Fruit fly (Drosophila melanogaster) whole organism, prepupa: ENCODE data around the gene CG45064.

Experiments used
- CG3032 ChIP-seq: fragments of 200-800 bp; optimal IDR thresholded peaks from 2 replicates; lab custom pipeline; 2019; ENCODE audit warnings: missing biosample characterization, mild to moderate bottlenecking, missing genetic modification characterization, moderate library complexity
- CG32006 ChIP-seq: fragments of 200-800 bp; sonication (Bioruptor generic); optimal IDR thresholded peaks from 3 replicates; lab custom pipeline; 2017; ENCODE audit warnings: missing biosample characterization, mild to moderate bottlenecking, missing genetic modification characterization
- CG3919 ChIP-seq: fragments of 200-800 bp; sonication (Bioruptor generic); optimal IDR thresholded peaks from 3 replicates; lab custom pipeline; 2016; ENCODE audit warnings: missing biosample characterization, missing genetic modification characterization
- CG4318 ChIP-seq: fragments of 200-800 bp; sonication (Bioruptor generic); optimal IDR thresholded peaks from 3 replicates; lab custom pipeline; 2017; ENCODE audit warnings: missing biosample characterization, mild to moderate bottlenecking, missing genetic modification characterization
- CG6854 ChIP-seq: fragments of 200-800 bp; sonication (Bioruptor generic); optimal IDR thresholded peaks from 2 replicates; lab custom pipeline; 2017; ENCODE audit warnings: missing biosample characterization, mild to moderate bottlenecking, missing genetic modification characterization
- Eip78C ChIP-seq: fragments of 200-800 bp; sonication (Bioruptor generic); peaks from one replicate; lab custom pipeline; 2016; ENCODE audit warnings: missing biosample characterization, missing genetic modification characterization
- Hr38 ChIP-seq: sonication (Bioruptor generic); optimal IDR thresholded peaks from 2 replicates; lab custom pipeline; 2016; ENCODE audit warnings: missing biosample characterization, missing genetic modification characterization
- Hr39 ChIP-seq: fragments of 200-800 bp; sonication (Bioruptor generic); optimal IDR thresholded peaks from 2 replicates; lab custom pipeline; 2016; ENCODE audit warnings: missing biosample characterization, missing genetic modification characterization
- Lpt ChIP-seq: fragments of 200-800 bp; sonication (Bioruptor generic); optimal IDR thresholded peaks from 3 replicates; lab custom pipeline; 2016; ENCODE audit warnings: missing biosample characterization, missing genetic modification characterization
- Met ChIP-seq: fragments of 200-800 bp; sonication (Bioruptor generic); optimal IDR thresholded peaks from 3 replicates; lab custom pipeline; 2016; ENCODE audit warnings: missing biosample characterization, missing genetic modification characterization
- Sox102F ChIP-seq: fragments of 200-800 bp; sonication (Bioruptor generic); optimal IDR thresholded peaks from 2 replicates; lab custom pipeline; 2016; ENCODE audit warnings: missing biosample characterization, mild to moderate bottlenecking, missing genetic modification characterization
- dsx ChIP-seq: fragments of 200-800 bp; optimal IDR thresholded peaks from 3 replicates; lab custom pipeline; 2019; ENCODE audit warnings: missing biosample characterization, mild to moderate bottlenecking, missing genetic modification characterization, moderate library complexity; ENCODE audit not compliant: poor library complexity, severe bottlenecking
- eg ChIP-seq: fragments of 200-800 bp; sonication (Bioruptor generic); IDR thresholded peaks from 3 replicates; pipeline ENCODE4 v1.3.6; 2022; ENCODE audit warnings: missing biosample characterization, missing genetic modification characterization
- net ChIP-seq: fragments of 200-800 bp; sonication (Bioruptor generic); optimal IDR thresholded peaks from 3 replicates; lab custom pipeline; 2016; ENCODE audit warnings: missing biosample characterization, missing genetic modification characterization
- spab ChIP-seq: fragments of 200-800 bp; sonication (Bioruptor generic); optimal IDR thresholded peaks from 2 replicates; lab custom pipeline; 2017; ENCODE audit warnings: missing biosample characterization, mild to moderate bottlenecking, missing genetic modification characterization, missing genetic modification reagents
- ss ChIP-seq, 2 experiments: fragments of 200-800 bp; sonication (Bioruptor generic); optimal IDR thresholded peaks; 2 replicates in 1 of 2; 3 replicates in 1 of 2; lab custom pipeline; 2017 to 2018; ENCODE audit warnings: mild to moderate bottlenecking in 2 of 2, missing biosample characterization in 2 of 2, missing genetic modification characterization in 2 of 2, moderate library complexity in 1 of 2
- svp ChIP-seq: fragments of 200-800 bp; sonication (Bioruptor generic); peaks from one replicate; lab custom pipeline; 2016; ENCODE audit warnings: missing biosample characterization, missing genetic modification characterization
- vri ChIP-seq: fragments of 200-800 bp; sonication (Bioruptor generic); optimal IDR thresholded peaks from 3 replicates; lab custom pipeline; 2016; ENCODE audit warnings: missing biosample characterization, mild to moderate bottlenecking, missing genetic modification characterization

Gene CG45064

dm6 chrX:14825922-14826617 is 56.3 kb downstream of the CG45064 start, which contains the start of gene rut (continued):
- TF ChIP-seq CG4318 (GFP tag; lab: Kevin White, UChicago) (no peak), Met (GFP tag; lab: Kevin White, UChicago) (no peak), CG32006 (GFP tag; lab: Kevin White, UChicago) (no peak), Sox102F (GFP tag; lab: Kevin White, UChicago) (no peak), CG3032 (tag; lab: Kevin White, UChicago) (no peak), dsx (no peak), spab (GFP tag; lab: Kevin White, UChicago) (no peak), ss (GFP tag; optimal IDR thresholded peaks at IDR 0.05; lab: Kevin White, UChicago) (peak in 1 of 2 experiments; percentile 7), CG3919 (GFP tag; lab: Kevin White, UChicago) (peak; percentile 36), Lpt (GFP tag; lab: Kevin White, UChicago) (no peak), eg (GFP tag; lab: Robert Waterston, UW) (peak; percentile 16; the same call in 1 of the 3 replicates), Hr39 (GFP tag; lab: Kevin White, UChicago) (no peak), CG6854 (GFP tag; lab: Kevin White, UChicago) (peak; percentile 5), vri (peak; percentile 2), net (peak; percentile 10)

- TF ChIP-seq Eip78C, result peak; percentile 44
- TF ChIP-seq Hr38, result no peak
- TF ChIP-seq svp (GFP tag; lab: Kevin White, UChicago), result no peak
- TF ChIP-seq, all 60 proteins: peak for 1
Measured at dm6 chrX:14825470-14825787, 57.0 kb downstream of the CG45064 start.
